Fruit fly (Drosophila melanogaster): ENCODE measurements around the gene Klp31E.

The Klp31E gene

DNA sequence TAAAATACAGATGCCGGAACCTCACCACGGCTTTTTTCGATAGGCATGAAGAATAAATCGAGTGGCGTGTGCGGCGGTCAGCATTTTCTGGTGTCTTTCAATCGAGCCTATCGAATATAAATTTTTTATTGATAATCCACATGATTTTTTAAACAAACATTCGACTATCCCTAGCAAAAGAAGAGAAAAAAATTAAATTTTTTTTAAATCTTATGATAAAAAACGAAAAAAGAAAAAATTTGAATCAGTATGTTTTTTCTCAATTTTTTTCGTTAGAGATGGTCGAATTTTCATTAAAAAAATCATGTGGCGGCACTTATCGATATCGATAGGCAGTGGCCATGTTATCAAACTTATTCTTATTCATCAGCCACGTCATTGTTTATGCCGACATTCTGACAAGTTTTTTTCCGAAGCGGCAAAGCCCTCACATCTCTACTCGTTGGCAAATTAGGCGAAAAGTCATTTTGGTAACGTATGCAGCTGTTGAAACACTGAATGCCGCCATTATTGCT, 12.8 kb downstream of the Klp31E start, which contains the start of the genes SmB and KdelR (continued):
- TF ChIP-seq shn (GFP tag; optimal IDR thresholded peaks at IDR 0.05) (no peak), CG6683 (GFP tag; optimal IDR thresholded peaks at IDR 0.05) (no peak), Gug (GFP tag; IDR thresholded peaks at IDR 0.05) (no peak), CkIIα-i1 (GFP tag; IDR thresholded peaks at IDR 0.05) (no peak), CG2712 (tag; optimal IDR thresholded peaks at IDR 0.05) (peak; percentile 61), sna (GFP tag; IDR thresholded peaks at IDR 0.05; ENCODE audit: partially characterized antibody) (peak; percentile 89), MESR4 (GFP tag; optimal IDR thresholded peaks at IDR 0.05) (peak; percentile 92), unpg (GFP tag; optimal IDR thresholded peaks at IDR 0.05) (no peak), CG11504 (tag; optimal IDR thresholded peaks at IDR 0.05) (no peak), Optix (GFP tag; IDR thresholded peaks at IDR 0.05) (no peak), Awh (GFP tag; IDR thresholded peaks at IDR 0.05) (no peak), CG34224 (GFP tag; IDR thresholded peaks at IDR 0.05; ENCODE audit: partially characterized antibody) (peak; percentile 83), vnd (GFP tag; IDR thresholded peaks at IDR 0.05; ENCODE audit: partially characterized antibody) (peak; percentile 89; the same call in 2 of the 3 replicates), CG7786 (GFP tag; optimal IDR thresholded peaks at IDR 0.05) (no peak), trh (GFP tag; optimal IDR thresholded peaks at IDR 0.05) (no peak), Sin3A (optimal IDR thresholded peaks at IDR 0.05) (peak; percentile 44), B-H1 (GFP tag; IDR thresholded peaks at IDR 0.05) (no peak), bbx (GFP tag; IDR thresholded peaks at IDR 0.05; ENCODE audit: partially characterized antibody) (peak; percentile 66), CG11398 (GFP tag; optimal IDR thresholded peaks at IDR 0.05) (no peak), crp (GFP tag; optimal IDR thresholded peaks at IDR 0.05) (peak in 1 of 2 experiments; percentile 54), CG17328 (GFP tag; IDR thresholded peaks at IDR 0.05) (no peak), Fer3 (tag; optimal IDR thresholded peaks at IDR 0.05) (no peak), nerfin-2 (GFP tag; IDR thresholded peaks at IDR 0.05; ENCODE audit: partially characterized antibody) (peak; percentile 95), CG8944 (GFP tag; optimal IDR thresholded peaks at IDR 0.05) (no peak), pho (GFP tag; optimal IDR thresholded peaks at IDR 0.05) (no peak), CG4404 (GFP tag; IDR thresholded peaks at IDR 0.05) (no peak), CG8388 (GFP tag; optimal IDR thresholded peaks at IDR 0.05) (peak; percentile 21), hb (GFP tag; IDR thresholded peaks at IDR 0.05; ENCODE audit: partially characterized antibody) (peak; percentile 90), CG7963 (GFP tag; IDR thresholded peaks at IDR 0.05; ENCODE audit: partially characterized antibody) (peak; percentile 76), CG13424 (tag; optimal IDR thresholded peaks at IDR 0.05) (peak; percentile 7), tgo (GFP tag; IDR thresholded peaks at IDR 0.05) (no peak), stwl (tag; optimal IDR thresholded peaks at IDR 0.05) (peak; percentile 91), CG13287 (GFP tag; IDR thresholded peaks at IDR 0.05; ENCODE audit: partially characterized antibody) (peak; percentile 92), bab2 (GFP tag; optimal IDR thresholded peaks at IDR 0.05) (no peak), lbe (GFP tag; optimal IDR thresholded peaks at IDR 0.05) (peak; percentile 67), CG18262 (tag; optimal IDR thresholded peaks at IDR 0.05) (peak; percentile 49), en (GFP tag; optimal IDR thresholded peaks at IDR 0.05) (no peak), CG2199 (GFP tag; IDR thresholded peaks at IDR 0.05) (no peak), CG30020 (tag; optimal IDR thresholded peaks at IDR 0.05) (peak; percentile 91), az2 (GFP tag; optimal IDR thresholded peaks at IDR 0.05) (no peak), chm (GFP tag; IDR thresholded peaks at IDR 0.05) (no peak), gsb-n (tag; optimal IDR thresholded peaks at IDR 0.05) (peak; percentile 57), E2f2 (GFP tag; IDR thresholded peaks at IDR 0.05) (peak; percentile 68; the same call in 1 of the 2 replicates), CG15479 (GFP tag; optimal IDR thresholded peaks at IDR 0.05) (no peak), Sry-β (GFP tag; optimal IDR thresholded peaks at IDR 0.05) (no peak), unc-4 (GFP tag; IDR thresholded peaks at IDR 0.05; ENCODE audit: partially characterized antibody) (peak; percentile 83), Kr (GFP tag; optimal IDR thresholded peaks at IDR 0.05) (no peak), CG13123 (GFP tag; optimal IDR thresholded peaks at IDR 0.05) (no peak), CG30431 (GFP tag; optimal IDR thresholded peaks at IDR 0.05) (no peak), pfk (GFP tag; optimal IDR thresholded peaks at IDR 0.05) (peak; percentile 25)

Measured in whole organism, embryonic.